Fruit fly (Drosophila melanogaster) whole organism, embryonic: ENCODE data around the gene geko.

Source experiments
- B-H1 ChIP-seq: fragments of 200-800 bp; sonication (Bioruptor generic); IDR thresholded peaks from 3 replicates; pipeline ENCODE4 v1.3.6; 2022; ENCODE audit warnings: missing biosample characterization, missing genetic modification characterization
- Bdp1 ChIP-seq: fragments of 200-800 bp; sonication (Bioruptor generic); optimal IDR thresholded peaks from 3 replicates; lab custom pipeline; 2016; ENCODE audit warnings: missing biosample characterization, missing genetic modification characterization
- CG1024 ChIP-seq: fragments of 200-800 bp; sonication (Bioruptor generic); IDR thresholded peaks from 2 replicates; pipeline ENCODE4 v1.3.6; 2022; ENCODE audit warnings: missing biosample characterization, missing genetic modification characterization
- CG10321 ChIP-seq: fragments of 200-800 bp; sonication (Bioruptor generic); IDR thresholded peaks from 2 replicates; pipeline ENCODE4 v1.3.6; 2022; ENCODE audit warnings: missing biosample characterization, missing genetic modification characterization
- CG10543 ChIP-seq: fragments of 200-800 bp; sonication (Bioruptor generic); optimal IDR thresholded peaks from 3 replicates; lab custom pipeline; 2017; ENCODE audit warnings: missing biosample characterization, mild to moderate bottlenecking, missing genetic modification characterization, moderate library complexity
- CG1647 ChIP-seq: fragments of 200-800 bp; sonication (Bioruptor generic); optimal IDR thresholded peaks from 3 replicates; lab custom pipeline; 2016; ENCODE audit warnings: missing biosample characterization, missing genetic modification characterization
- CG16815 ChIP-seq: fragments of 200-800 bp; sonication (Bioruptor generic); optimal IDR thresholded peaks from 3 replicates; lab custom pipeline; 2017; ENCODE audit warnings: missing biosample characterization, mild to moderate bottlenecking, missing genetic modification characterization
- CG17328 ChIP-seq: fragments of 200-800 bp; sonication (Bioruptor generic); IDR thresholded peaks from 2 replicates; pipeline ENCODE4 v1.3.6; 2022; ENCODE audit warnings: missing biosample characterization, missing genetic modification characterization
- CG2116 ChIP-seq: fragments of 200-800 bp; sonication (Bioruptor generic); optimal IDR thresholded peaks from 3 replicates; lab custom pipeline; 2018; ENCODE audit warnings: missing biosample characterization, mild to moderate bottlenecking, missing genetic modification characterization
- CG2712 ChIP-seq: fragments of 200-800 bp; optimal IDR thresholded peaks from 3 replicates; lab custom pipeline; 2019; ENCODE audit warnings: missing biosample characterization, mild to moderate bottlenecking, missing genetic modification characterization, moderate library complexity
- CG32767 ChIP-seq: fragments of 200-800 bp; sonication (Bioruptor generic); IDR thresholded peaks from 2 replicates; pipeline ENCODE4 v1.3.6; 2022; ENCODE audit warnings: missing biosample characterization, missing genetic modification characterization
- CG4360 ChIP-seq: fragments of 200-800 bp; sonication (Bioruptor generic); IDR thresholded peaks from 2 replicates; pipeline ENCODE4 v1.3.6; 2022; ENCODE audit warnings: missing biosample characterization, missing genetic modification characterization
- CG4820 ChIP-seq: fragments of 200-800 bp; sonication (Bioruptor generic); optimal IDR thresholded peaks from 3 replicates; lab custom pipeline; 2016; ENCODE audit warnings: missing biosample characterization, missing genetic modification characterization
- CG6689 ChIP-seq: fragments of 200-800 bp; sonication (Bioruptor generic); IDR thresholded peaks from 2 replicates; pipeline ENCODE4 v1.3.6; 2022; ENCODE audit warnings: missing biosample characterization, missing genetic modification characterization
- CG8765 ChIP-seq: fragments of 200-800 bp; sonication (Bioruptor generic); IDR thresholded peaks from 2 replicates; pipeline ENCODE4 v1.3.6; 2022; ENCODE audit warnings: missing biosample characterization, missing genetic modification characterization
- E2f1 ChIP-seq: fragments of 200-800 bp; sonication (Bioruptor generic); IDR thresholded peaks from 2 replicates; pipeline ENCODE4 v1.3.6; 2022; ENCODE audit warnings: missing biosample characterization, missing genetic modification characterization
- E2f2 ChIP-seq: fragments of 200-800 bp; sonication (Bioruptor generic); IDR thresholded peaks from 2 replicates; pipeline ENCODE4 v1.3.6; 2022; ENCODE audit warnings: missing biosample characterization, missing genetic modification characterization
- ERR ChIP-seq: fragments of 200-800 bp; sonication (Bioruptor generic); optimal IDR thresholded peaks from 2 replicates; lab custom pipeline; 2016; ENCODE audit warnings: missing biosample characterization, missing genetic modification characterization
- H15 ChIP-seq: fragments of 200-800 bp; sonication (Bioruptor generic); IDR thresholded peaks from 3 replicates; pipeline ENCODE4 v1.3.6; 2022; ENCODE audit warnings: missing biosample characterization, missing genetic modification characterization
- Hmr ChIP-seq: fragments of 200-800 bp; sonication (Bioruptor generic); optimal IDR thresholded peaks from 3 replicates; lab custom pipeline; 2017; ENCODE audit warnings: mild to moderate bottlenecking, missing biosample characterization, missing genetic modification reagents, missing genetic modification characterization
- NK7.1 ChIP-seq: fragments of 200-800 bp; sonication (Bioruptor generic); optimal IDR thresholded peaks from 3 replicates; lab custom pipeline; 2016; ENCODE audit warnings: missing biosample characterization, missing genetic modification characterization
- Nf-YA ChIP-seq: fragments of 200-800 bp; sonication (Bioruptor generic); IDR thresholded peaks from 2 replicates; pipeline ENCODE4 v1.3.6; 2022; ENCODE audit warnings: missing biosample characterization, missing genetic modification characterization
- Nf-YB ChIP-seq: fragments of 200-800 bp; sonication (Bioruptor generic); optimal IDR thresholded peaks from 3 replicates; lab custom pipeline; 2019; ENCODE audit warnings: missing biosample characterization, mild to moderate bottlenecking, missing genetic modification characterization, moderate library complexity
- Oaz ChIP-seq: fragments of 200-800 bp; sonication (Bioruptor generic); IDR thresholded peaks from 2 replicates; pipeline ENCODE4 v1.3.6; 2022; ENCODE audit warnings: missing biosample characterization, missing genetic modification characterization
- Poxn ChIP-seq: fragments of 200-800 bp; sonication (Bioruptor generic); IDR thresholded peaks from 2 replicates; pipeline ENCODE4 v1.3.6; 2022; ENCODE audit warnings: missing biosample characterization, missing genetic modification characterization
- Spps ChIP-seq: fragments of 200-800 bp; sonication (Bioruptor generic); optimal IDR thresholded peaks from 2 replicates; lab custom pipeline; 2018; ENCODE audit warnings: missing biosample characterization, mild to moderate bottlenecking, missing genetic modification characterization
- bigmax ChIP-seq: fragments of 200-800 bp; sonication (Bioruptor generic); optimal IDR thresholded peaks from 2 replicates; lab custom pipeline; 2018; ENCODE audit warnings: missing biosample characterization, mild to moderate bottlenecking, missing genetic modification characterization
- btn ChIP-seq: fragments of 200-800 bp; sonication (Bioruptor generic); optimal IDR thresholded peaks from 2 replicates; lab custom pipeline; 2016; ENCODE audit warnings: missing biosample characterization, missing genetic modification characterization
- dimm ChIP-seq: fragments of 200-800 bp; sonication (Bioruptor generic); IDR thresholded peaks from 2 replicates; pipeline ENCODE4 v1.3.6; 2022; ENCODE audit warnings: missing biosample characterization, missing genetic modification characterization
- dmrt11E ChIP-seq: fragments of 200-800 bp; sonication (Bioruptor generic); optimal IDR thresholded peaks from 3 replicates; lab custom pipeline; 2018; ENCODE audit warnings: missing biosample characterization, mild to moderate bottlenecking, missing genetic modification characterization, moderate library complexity
- dmrt99B ChIP-seq: fragments of 200-800 bp; sonication (Bioruptor generic); optimal IDR thresholded peaks from 2 replicates; lab custom pipeline; 2018; ENCODE audit warnings: missing biosample characterization, mild to moderate bottlenecking, missing genetic modification characterization, moderate library complexity
- ewg ChIP-seq: fragments of 200-800 bp; sonication (Bioruptor generic); optimal IDR thresholded peaks from 3 replicates; lab custom pipeline; 2017; ENCODE audit warnings: mild to moderate bottlenecking, missing biosample characterization, missing genetic modification reagents, missing genetic modification characterization
- fd64A ChIP-seq: fragments of 200-800 bp; sonication (Bioruptor generic); optimal IDR thresholded peaks from 3 replicates; lab custom pipeline; 2018; ENCODE audit warnings: missing biosample characterization, mild to moderate bottlenecking, missing genetic modification characterization
- gsb ChIP-seq: fragments of 200-800 bp; sonication (Bioruptor generic); IDR thresholded peaks from 2 replicates; pipeline ENCODE4 v1.3.6; 2022; ENCODE audit warnings: missing biosample characterization, missing genetic modification characterization
- her ChIP-seq: fragments of 200-800 bp; sonication (Bioruptor generic); optimal IDR thresholded peaks from 2 replicates; lab custom pipeline; 2016; ENCODE audit warnings: missing biosample characterization, missing genetic modification characterization
- kah ChIP-seq: fragments of 200-800 bp; sonication (Bioruptor generic); optimal IDR thresholded peaks from 2 replicates; lab custom pipeline; 2018; ENCODE audit warnings: missing biosample characterization, mild to moderate bottlenecking, missing genetic modification characterization
- nerfin-2 ChIP-seq: fragments of 200-800 bp; sonication (Bioruptor generic); IDR thresholded peaks from 2 replicates; pipeline ENCODE4 v1.3.6; 2022; ENCODE audit warnings: missing biosample characterization, missing genetic modification characterization; ENCODE audit not compliant: partially characterized antibody
- org-1 ChIP-seq: fragments of 200-800 bp; sonication (Bioruptor generic); optimal IDR thresholded peaks from 2 replicates; lab custom pipeline; 2017; ENCODE audit warnings: missing biosample characterization, missing genetic modification characterization
- peb ChIP-seq: fragments of 200-800 bp; sonication (Bioruptor generic); IDR thresholded peaks from 2 replicates; pipeline ENCODE4 v1.3.6; 2022; ENCODE audit warnings: missing biosample characterization, missing genetic modification characterization
- pita ChIP-seq: fragments of 200-800 bp; sonication (Bioruptor generic); optimal IDR thresholded peaks from 2 replicates; lab custom pipeline; 2017; ENCODE audit warnings: missing biosample characterization, mild to moderate bottlenecking, missing genetic modification characterization
- repo ChIP-seq: fragments of 200-800 bp; sonication (Bioruptor generic); optimal IDR thresholded peaks from 2 replicates; lab custom pipeline; 2016; ENCODE audit warnings: missing biosample characterization, missing genetic modification characterization
- ro ChIP-seq: fragments of 200-800 bp; sonication (Bioruptor generic); IDR thresholded peaks from 2 replicates; pipeline ENCODE4 v1.3.6; 2022; ENCODE audit warnings: missing biosample characterization, missing genetic modification characterization
- scrt ChIP-seq: fragments of 200-800 bp; sonication (Bioruptor generic); optimal IDR thresholded peaks from 2 replicates; lab custom pipeline; 2018; ENCODE audit warnings: missing biosample characterization, mild to moderate bottlenecking, missing genetic modification characterization, moderate library complexity
- sens ChIP-seq: fragments of 200-800 bp; sonication (Bioruptor generic); peaks from one replicate; lab custom pipeline; 2016; ENCODE audit warnings: missing biosample characterization, missing genetic modification characterization
- sim ChIP-seq: fragments of 200-800 bp; sonication (Bioruptor generic); IDR thresholded peaks from 2 replicates; pipeline ENCODE4 v1.3.6; 2022; ENCODE audit warnings: missing biosample characterization, missing genetic modification characterization
- sqz ChIP-seq: fragments of 200-800 bp; sonication (Bioruptor generic); optimal IDR thresholded peaks from 3 replicates; lab custom pipeline; 2018; ENCODE audit warnings: missing biosample characterization, mild to moderate bottlenecking, missing genetic modification characterization
- ssp ChIP-seq: fragments of 200-800 bp; sonication (Bioruptor generic); IDR thresholded peaks from 2 replicates; pipeline ENCODE4 v1.3.6; 2022; ENCODE audit warnings: missing biosample characterization, missing genetic modification characterization
- vfl ChIP-seq: fragments of 200-800 bp; sonication (Bioruptor generic); optimal IDR thresholded peaks from 2 replicates; lab custom pipeline; 2016; ENCODE audit warnings: missing biosample characterization, missing genetic modification characterization
- zen ChIP-seq: fragments of 200-800 bp; sonication (Bioruptor generic); optimal IDR thresholded peaks from 3 replicates; lab custom pipeline; 2018; ENCODE audit warnings: missing biosample characterization, mild to moderate bottlenecking, missing genetic modification characterization, moderate library complexity
- zf30C ChIP-seq: fragments of 200-800 bp; sonication (Bioruptor generic); optimal IDR thresholded peaks from 3 replicates; lab custom pipeline; 2018; ENCODE audit warnings: missing biosample characterization, mild to moderate bottlenecking, missing genetic modification characterization

The geko gene

DNA sequence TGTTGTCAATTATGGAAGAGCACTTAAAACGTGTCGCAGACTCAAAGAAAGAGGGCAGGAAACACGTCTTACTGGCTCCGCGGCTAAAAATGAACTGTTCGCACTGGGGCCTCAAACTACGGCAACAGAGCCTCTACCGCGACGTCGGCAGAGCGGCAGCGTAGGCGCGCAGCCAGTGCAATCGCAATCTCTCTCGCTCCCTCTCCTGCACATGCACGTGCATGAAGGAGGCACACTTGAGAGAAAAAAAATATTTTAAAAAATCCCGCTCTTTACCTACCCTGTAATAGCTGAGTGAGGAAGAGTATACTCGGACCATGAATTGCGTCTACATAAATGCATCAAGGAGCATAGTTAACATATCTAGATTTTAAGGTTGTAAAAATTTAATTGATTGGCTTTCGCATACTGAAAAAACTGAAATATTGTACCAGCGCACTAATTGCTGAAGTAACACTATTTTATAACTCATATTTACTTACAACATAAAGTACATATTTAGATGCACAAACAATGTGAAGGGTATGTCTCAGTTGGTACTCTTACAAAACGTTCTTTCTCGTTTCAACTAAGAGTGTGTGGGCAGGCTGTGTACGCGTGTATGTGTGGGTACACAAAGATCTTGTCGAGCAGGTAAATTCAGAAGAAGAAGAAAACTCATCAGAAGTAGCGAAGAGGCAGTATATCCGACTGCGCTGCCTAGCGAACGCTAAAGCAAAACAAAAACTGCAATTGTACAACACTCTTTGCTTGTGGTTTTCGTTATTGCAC is 46.5 kb downstream of the geko start, which contains the start of gene hid (continued):
- TF ChIP-seq CG1024 (GFP tag; lab: Robert Waterston, UW) (peak; percentile 34; the same call in 1 of the 2 replicates), ewg (GFP tag; lab: Kevin White, UChicago) (peak; percentile 71), sim (no peak; the same call in 1 of the 2 replicates), E2f2 (GFP tag; lab: Robert Waterston, UW) (peak; percentile 55), CG2712 (tag; lab: Kevin White, UChicago) (peak; percentile 92), dmrt99B (tag; lab: Kevin White, UChicago) (peak; percentile 90), zen (tag; lab: Kevin White, UChicago) (peak; percentile 90), gsb (0 out of 2 replicates have a peak, but pooled peaks have one; percentile 43), CG10543 (GFP tag; lab: Kevin White, UChicago) (peak; percentile 76), peb (GFP tag; lab: Robert Waterston, UW) (peak; percentile 77), CG32767 (GFP tag; lab: Robert Waterston, UW) (peak; percentile 84; the same call in 1 of the 2 replicates), zf30C (GFP tag; lab: Kevin White, UChicago) (no peak), fd64A (GFP tag; lab: Kevin White, UChicago) (peak; percentile 50), dmrt11E (peak; percentile 90), Spps (tag; lab: Kevin White, UChicago) (peak; percentile 54), Oaz (GFP tag; lab: Robert Waterston, UW) (peak; percentile 75), CG10321 (GFP tag; lab: Robert Waterston, UW) (no peak), Hmr (GFP tag; lab: Kevin White, UChicago) (peak; percentile 71), sqz (GFP tag; lab: Kevin White, UChicago) (peak; percentile 89), pita (GFP tag; lab: Kevin White, UChicago) (no peak), Poxn (GFP tag; lab: Robert Waterston, UW) (no peak), bigmax (no peak), org-1 (GFP tag; lab: Kevin White, UChicago) (peak; percentile 80), sens (GFP tag; lab: Kevin White, UChicago) (peak; percentile 99), CG1647 (peak; percentile 68), E2f1 (GFP tag; lab: Robert Waterston, UW) (peak; percentile 76), scrt (GFP tag; lab: Kevin White, UChicago) (peak; percentile 61), kah (GFP tag; lab: Kevin White, UChicago) (peak; percentile 17), repo (GFP tag; lab: Kevin White, UChicago) (peak; percentile 71), Bdp1 (peak; percentile 74), ssp (peak; percentile 79), NK7.1 (GFP tag; lab: Kevin White, UChicago) (peak; percentile 85), H15 (GFP tag; lab: Robert Waterston, UW) (0 out of 3 replicates have a peak, but pooled peaks have one; percentile 44), CG4820 (GFP tag; lab: Kevin White, UChicago) (peak; percentile 89), CG17328 (GFP tag; lab: Robert Waterston, UW) (peak; percentile 80), CG4360 (GFP tag; lab: Robert Waterston, UW) (0 out of 2 replicates have a peak, but pooled peaks have one; percentile 16), vfl (GFP tag; lab: Kevin White, UChicago) (peak; percentile 68), CG8765 (peak; percentile 78; the same call in 1 of the 2 replicates), ro (peak; percentile 58; the same call in 1 of the 2 replicates), dimm (GFP tag; lab: Robert Waterston, UW) (no peak; the same call in 1 of the 2 replicates), CG16815 (peak; percentile 87), ERR (peak; percentile 70), CG2116 (peak; percentile 61), nerfin-2 (GFP tag; lab: Robert Waterston, UW) (no peak), Nf-YB (GFP tag; lab: Kevin White, UChicago) (peak; percentile 76), her (peak; percentile 75), B-H1 (GFP tag; lab: Robert Waterston, UW) (peak; percentile 72), CG6689 (GFP tag; lab: Robert Waterston, UW) (peak; percentile 90), Nf-YA (peak; percentile 65; the same call in 1 of the 2 replicates), btn (GFP tag; lab: Kevin White, UChicago) (peak; percentile 89)
